Fruit fly (Drosophila melanogaster): ENCODE measurements around the gene Swip-1.

Gene Swip-1

DNA sequence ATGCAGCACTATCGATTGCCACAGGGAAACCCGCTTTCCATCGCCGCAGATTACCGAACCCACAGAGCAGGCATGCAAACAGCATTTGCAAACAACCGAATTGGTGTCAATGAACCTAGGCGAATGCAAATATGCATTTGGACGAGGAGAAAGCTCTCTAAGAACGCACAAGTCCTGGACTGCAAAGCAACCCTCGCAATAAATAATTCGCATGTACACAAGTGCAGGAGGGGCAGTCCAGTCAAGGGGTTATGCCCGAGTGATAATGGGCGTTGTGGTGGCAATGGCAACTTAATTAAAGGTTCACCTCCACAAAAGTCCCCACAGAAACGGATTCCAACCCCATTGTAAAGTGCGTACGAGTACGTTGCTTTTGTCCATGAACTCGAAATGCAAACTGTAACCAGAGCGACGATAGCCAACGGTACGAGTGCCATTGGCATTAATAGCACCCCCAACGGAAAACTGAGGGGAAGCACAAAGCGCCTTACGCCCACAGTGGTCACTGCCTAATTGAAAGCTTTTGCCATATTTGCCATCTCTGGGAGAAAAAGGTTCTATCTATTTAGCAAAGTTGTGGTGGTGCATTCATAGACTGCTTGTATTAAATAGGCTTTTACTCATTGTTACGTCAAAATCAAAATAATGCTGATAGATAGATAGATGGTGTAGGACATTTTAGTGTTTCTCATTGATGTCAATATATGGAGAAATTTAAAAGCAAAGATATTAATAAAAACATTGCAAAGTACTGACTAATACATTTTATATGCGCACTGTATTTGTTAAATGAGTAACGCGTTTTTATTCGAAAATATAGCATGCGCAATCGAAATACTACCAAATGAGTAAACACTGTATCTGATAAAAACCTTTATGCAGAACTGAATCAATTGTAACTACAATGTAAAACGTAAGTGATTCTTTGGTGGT, 4.0 kb downstream of the Swip-1 start:
- TF ChIP-seq CG10348 (GFP tag; IDR thresholded peaks at IDR 0.05) (no peak), CG15710 (tag; optimal IDR thresholded peaks at IDR 0.05) (peak; percentile 21), CG8159 (tag; optimal IDR thresholded peaks at IDR 0.05) (peak; percentile 34), CG32121 (GFP tag; IDR thresholded peaks at IDR 0.05) (no peak), EcR (GFP tag; optimal IDR thresholded peaks at IDR 0.05) (peak; percentile 85)

- TF ChIP-seq CG12605 (GFP tag; IDR thresholded peaks at IDR 0.05) (peak; percentile 64; the same call in 1 of the 2 replicates), Ets98B (GFP tag; IDR thresholded peaks at IDR 0.05) (peak; percentile 84), CG9948 (tag; optimal IDR thresholded peaks at IDR 0.05) (peak; percentile 77), CG14655 (GFP tag; optimal IDR thresholded peaks at IDR 0.05) (peak; percentile 80), CG32121 (GFP tag; IDR thresholded peaks at IDR 0.05) (peak; percentile 89), CG17806 (tag; optimal IDR thresholded peaks at IDR 0.05) (peak; percentile 77), fd96Ca (GFP tag; IDR thresholded peaks at IDR 0.05) (peak; percentile 74), Pif1A (GFP tag; optimal IDR thresholded peaks at IDR 0.05) (peak; percentile 75), gl (tag; optimal IDR thresholded peaks at IDR 0.05) (no peak), CG8301 (tag; optimal IDR thresholded peaks at IDR 0.05) (peak; percentile 79), Pif1B (GFP tag; optimal IDR thresholded peaks at IDR 0.05) (peak; percentile 70), Snoo (tag; optimal IDR thresholded peaks at IDR 0.05) (no peak), CG10348 (GFP tag; IDR thresholded peaks at IDR 0.05) (0 out of 2 replicates have a peak, but pooled peaks have one; percentile 20), D1 (tag; optimal IDR thresholded peaks at IDR 0.05) (no peak), CG13204 (GFP tag; optimal IDR thresholded peaks at IDR 0.05) (peak; percentile 27), EcR (GFP tag; optimal IDR thresholded peaks at IDR 0.05) (peak; percentile 33), CG34367 (tag; optimal IDR thresholded peaks at IDR 0.05) (peak; percentile 65), rn (GFP tag; IDR thresholded peaks at IDR 0.05) (peak; percentile 58; the same call in 1 of the 2 replicates), CG15710 (tag; optimal IDR thresholded peaks at IDR 0.05) (peak; percentile 74), CG8159 (tag; optimal IDR thresholded peaks at IDR 0.05) (peak; percentile 77), CG4496 (GFP tag; IDR thresholded peaks at IDR 0.05) (peak; percentile 87)
These were observed 5.0 kb downstream of the Swip-1 start for dm6 chr2L:18981947-18982579.

- TF ChIP-seq Pif1B (GFP tag; optimal IDR thresholded peaks at IDR 0.05) (no peak), CG32121 (GFP tag; IDR thresholded peaks at IDR 0.05) (no peak), CG8301 (tag; optimal IDR thresholded peaks at IDR 0.05) (no peak), CG34367 (tag; optimal IDR thresholded peaks at IDR 0.05) (no peak), rn (GFP tag; IDR thresholded peaks at IDR 0.05) (no peak), gl (tag; optimal IDR thresholded peaks at IDR 0.05) (no peak), CG10348 (GFP tag; IDR thresholded peaks at IDR 0.05) (no peak)
These were observed 5.6 kb downstream of the Swip-1 start for dm6 chr2L:18981484-18981883.

DNA sequence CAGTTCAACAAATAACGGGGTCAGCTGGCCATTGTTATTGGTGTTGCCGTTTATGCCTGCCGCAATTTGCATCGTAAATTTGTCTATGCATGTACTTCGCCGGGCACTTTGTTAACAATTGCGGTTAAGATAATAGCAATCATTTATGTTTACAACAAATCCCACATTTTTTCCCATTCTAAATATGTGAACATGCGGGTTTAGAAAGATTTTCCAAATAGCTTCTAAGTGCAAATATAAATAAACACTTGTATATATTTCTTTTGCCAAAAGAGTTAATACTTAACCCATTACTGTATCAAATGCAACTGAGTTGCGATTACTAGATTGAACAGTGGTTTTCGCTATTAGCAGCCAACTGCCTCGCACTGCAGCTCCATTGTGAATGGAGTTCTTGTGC, 6.1 kb downstream of the Swip-1 start:
- TF ChIP-seq Pif1A (GFP tag; optimal IDR thresholded peaks at IDR 0.05) (no peak), CG8301 (tag; optimal IDR thresholded peaks at IDR 0.05) (peak; percentile 29), CG12605 (GFP tag; IDR thresholded peaks at IDR 0.05) (no peak), CG4496 (GFP tag; IDR thresholded peaks at IDR 0.05) (peak; percentile 71), fd96Ca (GFP tag; IDR thresholded peaks at IDR 0.05) (no peak), CG14655 (GFP tag; optimal IDR thresholded peaks at IDR 0.05) (peak; percentile 26), CG15710 (tag; optimal IDR thresholded peaks at IDR 0.05) (no peak), CG13204 (GFP tag; optimal IDR thresholded peaks at IDR 0.05) (no peak), gl (tag; optimal IDR thresholded peaks at IDR 0.05) (no peak), Ets98B (GFP tag; IDR thresholded peaks at IDR 0.05) (peak; percentile 47; the same call in 1 of the 2 replicates), CG34367 (tag; optimal IDR thresholded peaks at IDR 0.05) (no peak)

DNA sequence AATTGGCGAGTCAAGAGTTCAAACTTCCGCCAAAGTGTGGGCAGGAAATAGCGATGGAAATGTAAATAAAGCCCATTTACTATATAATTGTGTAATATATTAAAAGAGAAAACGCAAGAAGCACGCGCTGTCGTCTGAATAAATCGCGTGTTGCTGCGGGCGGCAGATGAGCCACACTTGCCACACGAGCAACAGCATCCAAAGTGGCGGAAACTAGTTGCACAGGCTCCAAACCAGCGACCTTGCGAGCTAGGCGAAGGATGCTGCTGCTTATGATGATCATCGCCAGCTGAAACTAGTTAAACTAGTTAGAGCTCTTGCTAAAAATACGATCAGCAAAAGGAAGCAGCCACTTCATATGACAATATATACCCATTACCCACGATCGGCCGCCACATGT, 7.7 kb downstream of the Swip-1 start:
- TF ChIP-seq CG32121 (GFP tag; IDR thresholded peaks at IDR 0.05) (no peak), fd96Ca (GFP tag; IDR thresholded peaks at IDR 0.05) (no peak), EcR (GFP tag; optimal IDR thresholded peaks at IDR 0.05) (peak; percentile 52), D1 (tag; optimal IDR thresholded peaks at IDR 0.05) (no peak), CG9948 (tag; optimal IDR thresholded peaks at IDR 0.05) (no peak), CG34367 (tag; optimal IDR thresholded peaks at IDR 0.05) (no peak), CG10348 (GFP tag; IDR thresholded peaks at IDR 0.05) (no peak), CG17806 (tag; optimal IDR thresholded peaks at IDR 0.05) (no peak)

- no peak for TF ChIP-seq CG8159 (tag; optimal IDR thresholded peaks at IDR 0.05)
- no peak for TF ChIP-seq Snoo (tag; optimal IDR thresholded peaks at IDR 0.05)
- no peak for TF ChIP-seq Ets98B (GFP tag; IDR thresholded peaks at IDR 0.05)
- no peak for TF ChIP-seq CG32121 (GFP tag; IDR thresholded peaks at IDR 0.05)
- TF ChIP-seq CG15710 (tag; optimal IDR thresholded peaks at IDR 0.05): no peak
- TF ChIP-seq CG12605 (GFP tag; IDR thresholded peaks at IDR 0.05): no peak
- no peak for TF ChIP-seq CG9948 (tag; optimal IDR thresholded peaks at IDR 0.05)
- no peak for TF ChIP-seq EcR (GFP tag; optimal IDR thresholded peaks at IDR 0.05)
These were observed 8.2 kb downstream of the Swip-1 start for dm6 chr2L:18978923-18979322.
